Fruit fly (Drosophila melanogaster): ENCODE data around the gene Grl65a.

The Grl65a gene

dm6 chr3L:6619060-6619459 is 48.6 kb downstream of the Grl65a start:
- TF ChIP-seq MTF-1 (GFP tag; optimal IDR thresholded peaks at IDR 0.05; ENCODE audit: borderline replicate concordance) (no peak), CG15696 (tag; optimal IDR thresholded peaks at IDR 0.05) (no peak), Chrac-16 (GFP tag; optimal IDR thresholded peaks at IDR 0.05) (no peak), CTCF (GFP tag; optimal IDR thresholded peaks at IDR 0.05) (peak; percentile 62), Med (GFP tag) (peak; percentile 37), ase (GFP tag; IDR thresholded peaks at IDR 0.05) (no peak), wek (GFP tag; optimal IDR thresholded peaks at IDR 0.05) (no peak), stwl (tag; optimal IDR thresholded peaks at IDR 0.05) (peak; percentile 29), danr (GFP tag; IDR thresholded peaks at IDR 0.05) (no peak), ssp (GFP tag; IDR thresholded peaks at IDR 0.05) (no peak), CG8388 (GFP tag; optimal IDR thresholded peaks at IDR 0.05) (no peak), prd (optimal IDR thresholded peaks at IDR 0.05) (no peak), prd (GFP tag; IDR thresholded peaks at IDR 0.05) (no peak), ash1 (GFP tag; optimal IDR thresholded peaks at IDR 0.05) (no peak), CG34224 (GFP tag; IDR thresholded peaks at IDR 0.05; ENCODE audit: partially characterized antibody) (no peak), insv (GFP tag; optimal IDR thresholded peaks at IDR 0.05) (no peak), p53 (GFP tag; optimal IDR thresholded peaks at IDR 0.05) (no peak), CG31224 (GFP tag; IDR thresholded peaks at IDR 0.05) (no peak), YL-1 (GFP tag; optimal IDR thresholded peaks at IDR 0.05) (no peak), exex (tag; optimal IDR thresholded peaks at IDR 0.05) (no peak), Bgb (GFP tag; IDR thresholded peaks at IDR 0.05; ENCODE audit: partially characterized antibody) (peak; percentile 24; the same call in 1 of the 2 replicates), CG3163 (GFP tag; optimal IDR thresholded peaks at IDR 0.05) (no peak), HLH54F (GFP tag; optimal IDR thresholded peaks at IDR 0.05) (no peak), CrebB (tag; optimal IDR thresholded peaks at IDR 0.05) (no peak), unpg (GFP tag; optimal IDR thresholded peaks at IDR 0.05) (no peak), C15 (GFP tag; IDR thresholded peaks at IDR 0.05) (no peak), Meics (GFP tag; optimal IDR thresholded peaks at IDR 0.05) (peak; percentile 99), HmgZ (tag; optimal IDR thresholded peaks at IDR 0.05) (peak; percentile 17), CG8290 (GFP tag; optimal IDR thresholded peaks at IDR 0.05) (no peak), CG8290 (tag; optimal IDR thresholded peaks at IDR 0.05) (peak in 1 of 2 experiments; percentile 20), CG7556 (GFP tag; optimal IDR thresholded peaks at IDR 0.05) (no peak), pita (GFP tag; optimal IDR thresholded peaks at IDR 0.05) (peak; percentile 24), Dip3 (GFP tag; optimal IDR thresholded peaks at IDR 0.05) (no peak), CG9932 (GFP tag; IDR thresholded peaks at IDR 0.05) (peak; percentile 12; the same call in 1 of the 2 replicates)
